Worm (Caenorhabditis elegans) whole organism, young adult: ENCODE data around the gene F54H12.5.
A peak's percentile ranks its signal among the peaks of the same experiment; 100 is the strongest.

ENCODE experiments used
- B0336.3 ChIP-seq: fragments of 200-800 bp; sonication (Bioruptor generic); IDR thresholded peaks from 2 replicates; pipeline ENCODE4 v1.3.6; 2022; ENCODE audit warnings: missing genetic modification characterization, missing compliant biosample characterization
- C06A6.2 ChIP-seq: fragments of 200-800 bp; sonication (Bioruptor generic); conservative IDR thresholded peaks from 2 replicates; pipeline ENCODE4 v1.3.6; 2022; ENCODE audit warnings: missing genetic modification characterization, missing compliant biosample characterization
- C17E4.6 ChIP-seq: fragments of 200-800 bp; sonication (Bioruptor generic); IDR thresholded peaks from 2 replicates; pipeline ENCODE4 v1.3.6; 2022; ENCODE audit warnings: missing genetic modification reagents, missing genetic modification characterization, missing compliant biosample characterization
- F22D6.2 ChIP-seq: sonication (generic microtip); optimal IDR thresholded peaks from 2 replicates; lab custom pipeline; 2016; ENCODE audit warnings: mild to moderate bottlenecking, missing genetic modification characterization, missing compliant biosample characterization
- F49E8.2 ChIP-seq: sonication (generic microtip); optimal IDR thresholded peaks from 3 replicates; lab custom pipeline; 2017; ENCODE audit warnings: missing genetic modification characterization, mild to moderate bottlenecking, missing compliant biosample characterization, antibody characterized with exemption, moderate library complexity; ENCODE audit not compliant: insufficient read depth
- F55B11.4 ChIP-seq: sonication (generic microtip); optimal IDR thresholded peaks from 2 replicates; lab custom pipeline; 2016; ENCODE audit warnings: missing compliant biosample characterization, missing genetic modification characterization, borderline replicate concordance; ENCODE audit not compliant: insufficient read depth
- T07F8.4 ChIP-seq: sonication (generic microtip); optimal IDR thresholded peaks from 2 replicates; lab custom pipeline; 2016; ENCODE audit warnings: mild to moderate bottlenecking, missing genetic modification characterization, moderate library complexity, missing compliant biosample characterization
- Y53G8AR.9 ChIP-seq: fragments of 200-800 bp; sonication (Bioruptor generic); conservative IDR thresholded peaks from 2 replicates; pipeline ENCODE4 v1.3.6; 2022; ENCODE audit warnings: missing genetic modification reagents, missing genetic modification characterization, missing compliant biosample characterization
- Y56A3A.18 ChIP-seq: fragments of 200-800 bp; sonication (Bioruptor generic); IDR thresholded peaks from 2 replicates; pipeline ENCODE4 v1.3.6; 2022; ENCODE audit warnings: missing genetic modification reagents, missing genetic modification characterization, missing compliant biosample characterization
- ama-1 ChIP-seq, 3 experiments: fragments of 150-350 bp in 1 of 3; sonication (generic microtip) in 2 of 3; optimal IDR thresholded peaks; 2 replicates each; lab custom pipeline; 2014 to 2018; ENCODE audit warnings: missing biosample characterization in 2 of 3, missing genetic modification characterization in 2 of 3, missing genetic modification reagents in 2 of 3
- aptf-2 ChIP-seq: fragments of 200-800 bp; sonication (Bioruptor generic); conservative IDR thresholded peaks from 2 replicates; pipeline ENCODE4 v1.3.6; 2022; ENCODE audit warnings: missing genetic modification reagents, missing genetic modification characterization, missing compliant biosample characterization
- aptf-3 ChIP-seq: fragments of 200-800 bp; sonication (Bioruptor generic); IDR thresholded peaks from 2 replicates; pipeline ENCODE4 v1.3.6; 2022; ENCODE audit warnings: missing genetic modification characterization, missing compliant biosample characterization
- atf-7 ChIP-seq: sonication (generic microtip); optimal IDR thresholded peaks from 2 replicates; lab custom pipeline; 2017; ENCODE audit warnings: mild to moderate bottlenecking, missing genetic modification characterization, missing compliant biosample characterization
- attf-3 ChIP-seq: fragments of 200-800 bp; sonication (Bioruptor generic); conservative IDR thresholded peaks from 2 replicates; pipeline ENCODE4 v1.3.6; 2022; ENCODE audit warnings: missing genetic modification reagents, missing genetic modification characterization, missing compliant biosample characterization
- attf-5 ChIP-seq: fragments of 200-800 bp; sonication (Bioruptor generic); optimal IDR thresholded peaks from 2 replicates; lab custom pipeline; 2018; ENCODE audit warnings: mild to moderate bottlenecking, missing genetic modification characterization, missing compliant biosample characterization
- ceh-100 ChIP-seq: fragments of 200-800 bp; sonication (Bioruptor generic); IDR thresholded peaks from 2 replicates; pipeline ENCODE4 v1.3.6; 2022; ENCODE audit warnings: missing genetic modification reagents, missing genetic modification characterization, missing compliant biosample characterization
- ceh-40 ChIP-seq: fragments of 200-800 bp; sonication (Bioruptor generic); IDR thresholded peaks from 2 replicates; pipeline ENCODE4 v1.3.6; 2022; ENCODE audit warnings: missing genetic modification characterization, missing compliant biosample characterization
- ceh-79 ChIP-seq: sonication (generic microtip); optimal IDR thresholded peaks from 2 replicates; lab custom pipeline; 2017; ENCODE audit warnings: mild to moderate bottlenecking, missing genetic modification characterization, missing compliant biosample characterization
- ceh-91 ChIP-seq: fragments of 200-800 bp; sonication (Bioruptor generic); IDR thresholded peaks from 2 replicates; pipeline ENCODE4 v1.3.6; 2022; ENCODE audit warnings: missing genetic modification reagents, missing genetic modification characterization, missing compliant biosample characterization
- die-1 ChIP-seq: sonication (generic microtip); optimal IDR thresholded peaks from 2 replicates; lab custom pipeline; 2016; ENCODE audit warnings: missing genotype, mild to moderate bottlenecking, missing genetic modification characterization, missing compliant biosample characterization
- dox-1 ChIP-seq: fragments of 200-800 bp; sonication (Bioruptor generic); IDR thresholded peaks from 2 replicates; pipeline ENCODE4 v1.3.6; 2022; ENCODE audit warnings: missing genetic modification reagents, missing genetic modification characterization, missing compliant biosample characterization
- ekl-4 ChIP-seq: fragments of 200-800 bp; sonication (Bioruptor generic); IDR thresholded peaks from 2 replicates; pipeline ENCODE4 v1.3.6; 2022; ENCODE audit warnings: missing genetic modification reagents, missing genetic modification characterization, missing compliant biosample characterization
- fkh-3 ChIP-seq: sonication (generic microtip); optimal IDR thresholded peaks from 2 replicates; lab custom pipeline; 2016; ENCODE audit warnings: mild to moderate bottlenecking, missing genetic modification characterization, missing compliant biosample characterization
- gei-17 ChIP-seq: fragments of 200-800 bp; sonication (Bioruptor generic); optimal IDR thresholded peaks from 2 replicates; lab custom pipeline; 2018; ENCODE audit warnings: mild to moderate bottlenecking, missing genetic modification characterization, missing compliant biosample characterization
- hlh-26 ChIP-seq: fragments of 200-800 bp; sonication (Bioruptor generic); conservative IDR thresholded peaks from 2 replicates; pipeline ENCODE4 v1.3.6; 2022; ENCODE audit warnings: missing genetic modification reagents, missing genetic modification characterization, missing compliant biosample characterization
- hrde-1 ChIP-seq: sonication (generic microtip); optimal IDR thresholded peaks from 2 replicates; lab custom pipeline; 2016; ENCODE audit warnings: missing genetic modification characterization, mild to moderate bottlenecking, missing compliant biosample characterization, moderate library complexity, missing genotype, missing genetic modification reagents, borderline replicate concordance
- lin-54 ChIP-seq: fragments of 200-800 bp; sonication (Bioruptor generic); optimal IDR thresholded peaks from 2 replicates; lab custom pipeline; 2018; ENCODE audit warnings: mild to moderate bottlenecking, missing genetic modification characterization, missing compliant biosample characterization
- lir-1 ChIP-seq: fragments of 200-800 bp; sonication (Bioruptor generic); conservative IDR thresholded peaks from 2 replicates; pipeline ENCODE4 v1.3.6; 2022; ENCODE audit warnings: missing genetic modification reagents, missing genetic modification characterization, missing compliant biosample characterization
- madf-3 ChIP-seq: fragments of 200-800 bp; sonication (Bioruptor generic); IDR thresholded peaks from 2 replicates; pipeline ENCODE4 v1.3.6; 2022; ENCODE audit warnings: missing genetic modification reagents, missing genetic modification characterization, missing compliant biosample characterization
- madf-6 ChIP-seq: fragments of 200-800 bp; sonication (Bioruptor generic); IDR thresholded peaks from 2 replicates; pipeline ENCODE4 v1.3.6; 2022; ENCODE audit warnings: missing genetic modification reagents, missing genetic modification characterization, missing compliant biosample characterization
- mel-28 ChIP-seq: sonication (generic microtip); optimal IDR thresholded peaks from 2 replicates; lab custom pipeline; 2016; ENCODE audit warnings: borderline replicate concordance, mild to moderate bottlenecking, missing genetic modification characterization, missing compliant biosample characterization
- nhr-179 ChIP-seq: sonication (generic microtip); optimal IDR thresholded peaks from 2 replicates; lab custom pipeline; 2016; ENCODE audit warnings: mild to moderate bottlenecking, missing genetic modification characterization, missing compliant biosample characterization
- nhr-27 ChIP-seq: fragments of 200-800 bp; sonication (Bioruptor generic); optimal IDR thresholded peaks from 2 replicates; lab custom pipeline; 2018; ENCODE audit warnings: mild to moderate bottlenecking, missing genetic modification characterization, moderate library complexity, missing compliant biosample characterization
- pha-4 ChIP-seq: fragments of 150-350 bp; sonication (generic microtip); optimal IDR thresholded peaks from 2 replicates; lab custom pipeline; 2014; ENCODE audit warnings: missing biosample characterization, missing genetic modification reagents, missing genetic modification characterization
- rcor-1 ChIP-seq: fragments of 200-800 bp; sonication (Bioruptor generic); IDR thresholded peaks from 2 replicates; pipeline ENCODE4 v1.3.6; 2022; ENCODE audit warnings: missing genetic modification reagents, missing genetic modification characterization, missing compliant biosample characterization
- rec-8 ChIP-seq, 2 experiments: sonication (generic microtip); optimal IDR thresholded peaks; 2 replicates each; lab custom pipeline; 2016; ENCODE audit warnings: mild to moderate bottlenecking in 2 of 2, missing genetic modification characterization in 2 of 2, missing genetic modification reagents in 2 of 2, missing genotype in 2 of 2, missing biosample characterization in 1 of 2, missing compliant biosample characterization in 1 of 2, moderate library complexity in 1 of 2
- rpc-1 ChIP-seq, 2 experiments: fragments of 150-350 bp in 1 of 2; sonication (generic microtip) in 1 of 2; optimal IDR thresholded peaks; 2 replicates each; lab custom pipeline; 2014 to 2018; ENCODE audit warnings: missing biosample characterization in 1 of 2, missing genetic modification characterization in 1 of 2, missing genetic modification reagents in 1 of 2, missing genotype in 1 of 2
- snpc-3.4 ChIP-seq: sonication (generic microtip); optimal IDR thresholded peaks from 2 replicates; lab custom pipeline; 2017; ENCODE audit warnings: missing genetic modification characterization, mild to moderate bottlenecking, missing compliant biosample characterization, antibody characterized with exemption, moderate library complexity, missing genotype, missing genetic modification reagents
- snpc-4 ChIP-seq, 5 experiments: fragments of 150-350 bp in 1 of 5; sonication (generic microtip) in 4 of 5; optimal IDR thresholded peaks; 2 replicates each; lab custom pipeline; 2014 to 2018; ENCODE audit warnings: missing genetic modification characterization in 5 of 5, missing biosample characterization in 3 of 5, antibody characterized with exemption in 2 of 5, mild to moderate bottlenecking in 2 of 5, missing compliant biosample characterization in 2 of 5, missing genotype in 2 of 5, moderate library complexity in 2 of 5, missing genetic modification reagents in 1 of 5
- tbp1 ChIP-seq: fragments of 200-800 bp; sonication (Bioruptor generic); optimal IDR thresholded peaks from 2 replicates; lab custom pipeline; 2018; ENCODE audit warnings: mild to moderate bottlenecking, missing genetic modification characterization, missing compliant biosample characterization
- tlf-1 ChIP-seq: fragments of 200-800 bp; sonication (Bioruptor generic); optimal IDR thresholded peaks from 2 replicates; lab custom pipeline; 2018; ENCODE audit warnings: mild to moderate bottlenecking, missing genetic modification characterization, missing compliant biosample characterization
- zim-3 ChIP-seq: sonication (generic microtip); optimal IDR thresholded peaks from 2 replicates; lab custom pipeline; 2017; ENCODE audit warnings: mild to moderate bottlenecking, missing genetic modification characterization, moderate library complexity, missing compliant biosample characterization
- ztf-28 ChIP-seq: fragments of 200-800 bp; sonication (Bioruptor generic); IDR thresholded peaks from 2 replicates; pipeline ENCODE4 v1.3.6; 2022; ENCODE audit warnings: missing genetic modification reagents, missing genetic modification characterization, missing compliant biosample characterization
- ztf-3 ChIP-seq: fragments of 200-800 bp; sonication (Bioruptor generic); optimal IDR thresholded peaks from 2 replicates; lab custom pipeline; 2018; ENCODE audit warnings: mild to moderate bottlenecking, missing genetic modification characterization, missing compliant biosample characterization

The F54H12.5 gene

ce11 chrIII:7972061-7972460 lies at the start of gene F54H12.5:
Gene F54H12.5, minus strand, starts transcription at chrIII:7972161.
- TF ChIP-seq die-1 (tag; lab: Kevin White, UChicago) (no peak), madf-6 (GFP tag; lab: Robert Waterston, UW) (peak; percentile 39; the same call in 1 of the 2 replicates), ama-1 (optimal IDR thresholded peaks at IDR 0.05; lab: Kevin White, UChicago) (no peak), ama-1 (GFP tag; optimal IDR thresholded peaks at IDR 0.05; lab: Kevin White, UChicago) (peak in 1 of 2 experiments; percentile 15), snpc-3.4 (tag; lab: Kevin White, UChicago) (peak; percentile 21), Y53G8AR.9 (GFP tag; lab: Robert Waterston, UW) (0 out of 2 replicates have a peak, but pooled peaks have one; percentile 36), Y56A3A.18 (0 out of 2 replicates have a peak, but pooled peaks have one; percentile 48), snpc-4 (GFP tag; optimal IDR thresholded peaks at IDR 0.05; lab: Kevin White, UChicago) (no peak), snpc-4 (tag; optimal IDR thresholded peaks at IDR 0.05; lab: Kevin White, UChicago) (no peak), madf-3 (GFP tag; lab: Robert Waterston, UW) (0 out of 2 replicates have a peak, but pooled peaks have one; percentile 45), T07F8.4 (no peak), hrde-1 (tag; lab: Kevin White, UChicago) (peak; percentile 31), ekl-4 (GFP tag; lab: Robert Waterston, UW) (0 out of 2 replicates have a peak, but pooled peaks have one; percentile 52), F49E8.2 (peak; percentile 10)

DNA sequence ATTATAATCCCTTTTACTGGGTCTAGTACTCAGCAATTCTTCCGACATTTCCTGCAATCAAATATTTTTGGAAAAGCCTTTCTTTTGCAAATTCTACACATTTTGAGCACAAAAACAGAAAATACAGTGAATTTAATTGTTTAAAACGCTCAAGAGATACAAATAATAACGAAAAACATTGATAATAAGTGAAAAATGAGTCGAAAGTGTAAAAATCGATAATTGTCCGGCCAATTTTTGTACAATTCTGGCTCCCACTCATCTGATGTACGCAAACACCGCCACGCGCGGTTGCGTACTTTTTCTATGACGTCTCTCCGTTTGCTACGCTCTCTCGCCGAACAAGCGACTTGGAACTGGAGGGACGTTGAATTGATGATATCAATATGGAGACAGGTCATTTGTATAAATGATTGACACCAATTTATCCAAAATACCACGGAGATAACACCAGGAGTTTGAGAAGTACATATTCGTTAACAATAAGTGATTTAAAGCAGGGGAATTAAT lies 48.9 kb upstream of the F54H12.5 start, which contains the start of gene lin-36:
TSS of gene lin-36 (minus strand) at position 51 of the 510 bp plus-strand sequence.
- TF ChIP-seq zim-3 (no peak), T07F8.4 (no peak), C17E4.6 (GFP tag; lab: Robert Waterston, UW) (0 out of 2 replicates have a peak, but pooled peaks have one; percentile 8), aptf-2 (GFP tag; lab: Robert Waterston, UW) (no peak), mel-28 (tag; lab: Kevin White, UChicago) (no peak), gei-17 (no peak), F22D6.2 (no peak), nhr-179 (tag; lab: Kevin White, UChicago) (no peak), dox-1 (GFP tag; lab: Robert Waterston, UW) (peak; percentile 78), fkh-3 (tag; lab: Kevin White, UChicago) (no peak), ceh-40 (GFP tag; lab: Robert Waterston, UW) (no peak), C06A6.2 (no peak), atf-7 (tag; lab: Kevin White, UChicago) (no peak), Y53G8AR.9 (GFP tag; lab: Robert Waterston, UW) (no peak), lir-1 (GFP tag; lab: Robert Waterston, UW) (no peak), pha-4 (tag; lab: Kevin White, UChicago) (peak; percentile 43), F49E8.2 (no peak), ceh-91 (GFP tag; lab: Robert Waterston, UW) (peak; percentile 28; the same call in 1 of the 2 replicates), ztf-28 (GFP tag; lab: Robert Waterston, UW) (no peak), attf-5 (peak; percentile 78), tlf-1 (GFP tag; lab: Kevin White, UChicago) (no peak), F55B11.4 (no peak), ceh-100 (GFP tag; lab: Robert Waterston, UW) (0 out of 2 replicates have a peak, but pooled peaks have one; percentile 12), lin-54 (GFP tag; lab: Kevin White, UChicago) (peak; percentile 74), hlh-26 (GFP tag; lab: Robert Waterston, UW) (no peak), rpc-1 (optimal IDR thresholded peaks at IDR 0.05; lab: Kevin White, UChicago) (no peak), rpc-1 (tag; optimal IDR thresholded peaks at IDR 0.05; lab: Kevin White, UChicago) (no peak), rec-8 (tag; optimal IDR thresholded peaks at IDR 0.05; lab: Kevin White, UChicago) (no peak), rcor-1 (GFP tag; lab: Robert Waterston, UW) (no peak; the same call in 1 of the 2 replicates), ceh-79 (tag; lab: Kevin White, UChicago) (no peak), aptf-3 (GFP tag; lab: Robert Waterston, UW) (no peak), nhr-27 (no peak), ztf-3 (GFP tag; lab: Kevin White, UChicago) (no peak), B0336.3 (0 out of 2 replicates have a peak, but pooled peaks have one; percentile 21), attf-3 (GFP tag; lab: Robert Waterston, UW) (0 out of 2 replicates have a peak, but pooled peaks have one; percentile 39), tbp1 (GFP tag; lab: Kevin White, UChicago) (peak; percentile 47)
